Worm (Caenorhabditis elegans): ENCODE measurements around the gene Y38H6C.21.

ce11 chrV:20600704-20601103, 45.6 kb upstream of the Y38H6C.21 start:
- TF ChIP-seq madf-6 (GFP tag; IDR thresholded peaks at IDR 0.05) (no peak), lag-1 (GFP tag; IDR thresholded peaks at IDR 0.05) (0 out of 2 replicates have a peak, but pooled peaks have one; percentile 75), pha-4 (tag; optimal IDR thresholded peaks at IDR 0.05) (no peak), egl-18 (GFP tag; IDR thresholded peaks at IDR 0.05) (no peak), athp-1 (tag; optimal IDR thresholded peaks at IDR 0.05) (no peak), F49E8.2 (tag; optimal IDR thresholded peaks at IDR 0.05; ENCODE audit: insufficient read depth) (no peak), ztf-3 (GFP tag; optimal IDR thresholded peaks at IDR 0.05) (no peak), unc-130 (GFP tag; optimal IDR thresholded peaks at IDR 0.05) (no peak), mxl-1 (tag; optimal IDR thresholded peaks at IDR 0.05) (no peak), attf-6 (GFP tag; IDR thresholded peaks at IDR 0.05) (no peak)
